Fruit fly (Drosophila melanogaster) whole organism, embryonic: ENCODE results near the gene NPF.
A peak's percentile ranks its signal among the peaks of the same experiment; 100 is the strongest.

ENCODE experiments used
- C15 ChIP-seq: fragments of 200-800 bp; sonication (Bioruptor generic); IDR thresholded peaks from 3 replicates; pipeline ENCODE4 v1.3.6; 2022; ENCODE audit warnings: missing biosample characterization, missing genetic modification characterization
- CG10654 ChIP-seq: fragments of 200-800 bp; sonication (Bioruptor generic); optimal IDR thresholded peaks from 2 replicates; lab custom pipeline; 2016; ENCODE audit warnings: missing biosample characterization, missing genetic modification characterization
- CG11247 ChIP-seq: fragments of 200-800 bp; sonication (Bioruptor generic); IDR thresholded peaks from 2 replicates; pipeline ENCODE4 v1.3.6; 2022; ENCODE audit warnings: missing biosample characterization, missing genetic modification characterization
- CG12219 ChIP-seq: fragments of 200-800 bp; sonication (Bioruptor generic); optimal IDR thresholded peaks from 3 replicates; lab custom pipeline; 2018; ENCODE audit warnings: missing biosample characterization, mild to moderate bottlenecking, missing genetic modification characterization
- CG12942 ChIP-seq: fragments of 200-800 bp; sonication (Bioruptor generic); optimal IDR thresholded peaks from 3 replicates; lab custom pipeline; 2016; ENCODE audit warnings: missing biosample characterization, missing genetic modification characterization
- CG13287 ChIP-seq: fragments of 200-800 bp; sonication (Bioruptor generic); IDR thresholded peaks from 2 replicates; pipeline ENCODE4 v1.3.6; 2022; ENCODE audit warnings: missing biosample characterization, missing genetic modification characterization; ENCODE audit not compliant: partially characterized antibody
- CG14014 ChIP-seq: fragments of 200-800 bp; sonication (Bioruptor generic); IDR thresholded peaks from 2 replicates; pipeline ENCODE4 v1.3.6; 2022; ENCODE audit warnings: missing biosample characterization, missing genetic modification characterization
- CG15011 ChIP-seq: fragments of 200-800 bp; sonication (Bioruptor generic); optimal IDR thresholded peaks from 3 replicates; lab custom pipeline; 2018; ENCODE audit warnings: missing biosample characterization, mild to moderate bottlenecking, missing genetic modification characterization
- CG15514 ChIP-seq: fragments of 200-800 bp; sonication (Bioruptor generic); optimal IDR thresholded peaks from 3 replicates; lab custom pipeline; 2017; ENCODE audit warnings: missing biosample characterization, missing genetic modification characterization, mild to moderate bottlenecking, moderate library complexity, missing genetic modification reagents
- CG17186 ChIP-seq: fragments of 200-800 bp; sonication (Bioruptor generic); optimal IDR thresholded peaks from 3 replicates; lab custom pipeline; 2017; ENCODE audit warnings: missing biosample characterization, missing genetic modification reagents, missing genetic modification characterization
- CG17385 ChIP-seq: fragments of 200-800 bp; sonication (Bioruptor generic); optimal IDR thresholded peaks from 3 replicates; lab custom pipeline; 2018; ENCODE audit warnings: missing biosample characterization, mild to moderate bottlenecking, missing genetic modification characterization
- CG17612 ChIP-seq: fragments of 200-800 bp; sonication (Bioruptor generic); IDR thresholded peaks from 2 replicates; pipeline ENCODE4 v1.3.6; 2022; ENCODE audit warnings: missing biosample characterization, missing genetic modification characterization
- CG17829 ChIP-seq: fragments of 200-800 bp; optimal IDR thresholded peaks from 2 replicates; lab custom pipeline; 2019; ENCODE audit warnings: missing biosample characterization, mild to moderate bottlenecking, missing genetic modification characterization, moderate library complexity
- CG18011 ChIP-seq: fragments of 200-800 bp; sonication (Bioruptor generic); optimal IDR thresholded peaks from 2 replicates; lab custom pipeline; 2017; ENCODE audit warnings: missing biosample characterization, missing genetic modification characterization, mild to moderate bottlenecking, moderate library complexity, missing genotype
- CG2116 ChIP-seq: fragments of 200-800 bp; sonication (Bioruptor generic); optimal IDR thresholded peaks from 3 replicates; lab custom pipeline; 2018; ENCODE audit warnings: missing biosample characterization, mild to moderate bottlenecking, missing genetic modification characterization
- CG30020 ChIP-seq: fragments of 200-800 bp; optimal IDR thresholded peaks from 2 replicates; lab custom pipeline; 2019; ENCODE audit warnings: missing biosample characterization, mild to moderate bottlenecking, missing genetic modification characterization, moderate library complexity
- CG4707 ChIP-seq: fragments of 200-800 bp; sonication (Bioruptor generic); optimal IDR thresholded peaks from 2 replicates; lab custom pipeline; 2018; ENCODE audit warnings: missing biosample characterization, mild to moderate bottlenecking, missing genetic modification characterization, moderate library complexity
- CG8089 ChIP-seq: fragments of 200-800 bp; sonication (Bioruptor generic); optimal IDR thresholded peaks from 3 replicates; lab custom pipeline; 2016; ENCODE audit warnings: missing biosample characterization, missing genetic modification characterization
- D19A ChIP-seq: fragments of 200-800 bp; optimal IDR thresholded peaks from 3 replicates; lab custom pipeline; 2019; ENCODE audit warnings: missing biosample characterization, mild to moderate bottlenecking, missing genetic modification characterization, moderate library complexity
- D19B ChIP-seq: fragments of 200-800 bp; sonication (Bioruptor generic); optimal IDR thresholded peaks from 2 replicates; lab custom pipeline; 2017; ENCODE audit warnings: missing biosample characterization, mild to moderate bottlenecking, missing genetic modification characterization
- Dfd ChIP-seq, 2 experiments: fragments of >200 bp; optimal IDR thresholded peaks; 2 replicates each; lab custom pipeline; 2017; ENCODE audit warnings: missing biosample characterization in 2 of 2, missing genetic modification characterization in 2 of 2
- Hr3 ChIP-seq: fragments of 200-800 bp; sonication (Bioruptor generic); optimal IDR thresholded peaks from 3 replicates; lab custom pipeline; 2016; ENCODE audit warnings: missing biosample characterization, missing genetic modification characterization
- Jarid2 ChIP-seq: fragments of 200-800 bp; sonication (Bioruptor generic); optimal IDR thresholded peaks from 3 replicates; lab custom pipeline; 2017; ENCODE audit warnings: mild to moderate bottlenecking, missing biosample characterization, missing genetic modification reagents, missing genetic modification characterization
- Mes4 ChIP-seq: fragments of 200-800 bp; sonication (Bioruptor generic); optimal IDR thresholded peaks from 2 replicates; lab custom pipeline; 2016; ENCODE audit warnings: missing biosample characterization, missing genetic modification characterization
- Myb ChIP-seq: fragments of 200-800 bp; sonication (Bioruptor generic); optimal IDR thresholded peaks from 2 replicates; lab custom pipeline; 2016; ENCODE audit warnings: missing biosample characterization, missing genetic modification characterization
- Optix ChIP-seq: fragments of 200-800 bp; sonication (Bioruptor generic); IDR thresholded peaks from 3 replicates; pipeline ENCODE4 v1.3.6; 2022; ENCODE audit warnings: missing biosample characterization, missing genetic modification characterization
- Poxn ChIP-seq: fragments of 200-800 bp; sonication (Bioruptor generic); IDR thresholded peaks from 2 replicates; pipeline ENCODE4 v1.3.6; 2022; ENCODE audit warnings: missing biosample characterization, missing genetic modification characterization
- Six4 ChIP-seq: fragments of 200-800 bp; sonication (Bioruptor generic); optimal IDR thresholded peaks from 2 replicates; lab custom pipeline; 2016; ENCODE audit warnings: missing biosample characterization, missing genetic modification characterization
- Sry-δ ChIP-seq: fragments of 200-800 bp; sonication (Bioruptor generic); optimal IDR thresholded peaks from 2 replicates; lab custom pipeline; 2016; ENCODE audit warnings: missing biosample characterization, missing genetic modification characterization
- Trl ChIP-seq, 3 experiments: fragments of >200 bp in 2 of 3; fragments of 200-800 bp in 1 of 3; sonication (Bioruptor generic) in 1 of 3; optimal IDR thresholded peaks; 2 replicates in 1 of 3; 3 replicates in 2 of 3; lab custom pipeline; 2016 to 2017; ENCODE audit warnings: missing biosample characterization in 1 of 3, missing genetic modification characterization in 1 of 3
- abd-A ChIP-seq: fragments of 200-800 bp; sonication (Bioruptor generic); optimal IDR thresholded peaks from 3 replicates; lab custom pipeline; 2019; ENCODE audit warnings: missing biosample characterization, mild to moderate bottlenecking, missing genetic modification characterization, moderate library complexity
- ara ChIP-seq: fragments of 200-800 bp; sonication (Bioruptor generic); IDR thresholded peaks from 2 replicates; pipeline ENCODE4 v1.3.6; 2022; ENCODE audit warnings: missing biosample characterization, missing genetic modification characterization
- cas ChIP-seq: fragments of 200-800 bp; sonication (Bioruptor generic); IDR thresholded peaks from 2 replicates; pipeline ENCODE4 v1.3.6; 2022; ENCODE audit warnings: missing biosample characterization, missing genetic modification characterization
- caup ChIP-seq: fragments of 200-800 bp; sonication (Bioruptor generic); optimal IDR thresholded peaks from 3 replicates; lab custom pipeline; 2017; ENCODE audit warnings: missing biosample characterization, mild to moderate bottlenecking, missing genetic modification characterization, moderate library complexity; ENCODE audit not compliant: severe bottlenecking
- chinmo ChIP-seq: fragments of 200-800 bp; sonication (Bioruptor generic); IDR thresholded peaks from 4 replicates; pipeline ENCODE4 v1.3.6; 2022; ENCODE audit warnings: missing biosample characterization, missing genetic modification characterization; ENCODE audit not compliant: partially characterized antibody
- da ChIP-seq: fragments of 200-800 bp; sonication (Bioruptor generic); optimal IDR thresholded peaks from 2 replicates; lab custom pipeline; 2016; ENCODE audit warnings: missing biosample characterization, missing genetic modification characterization
- dysf ChIP-seq: fragments of 200-800 bp; sonication (Bioruptor generic); IDR thresholded peaks from 3 replicates; pipeline ENCODE4 v1.3.6; 2022; ENCODE audit warnings: missing biosample characterization, missing genetic modification characterization
- gcm ChIP-seq: fragments of 200-800 bp; sonication (Bioruptor generic); optimal IDR thresholded peaks from 2 replicates; lab custom pipeline; 2019; ENCODE audit warnings: missing biosample characterization, mild to moderate bottlenecking, missing genetic modification characterization, moderate library complexity
- gem ChIP-seq: fragments of 200-800 bp; sonication (Bioruptor generic); optimal IDR thresholded peaks from 2 replicates; lab custom pipeline; 2019; ENCODE audit warnings: missing biosample characterization, mild to moderate bottlenecking, missing genetic modification characterization, moderate library complexity
- her ChIP-seq: fragments of 200-800 bp; sonication (Bioruptor generic); optimal IDR thresholded peaks from 2 replicates; lab custom pipeline; 2016; ENCODE audit warnings: missing biosample characterization, missing genetic modification characterization
- ind ChIP-seq: fragments of 200-800 bp; sonication (Bioruptor generic); optimal IDR thresholded peaks from 3 replicates; lab custom pipeline; 2016; ENCODE audit warnings: missing biosample characterization, missing genetic modification characterization
- lov ChIP-seq, 2 experiments: fragments of 200-800 bp in 1 of 2; fragments of >200 bp in 1 of 2; sonication (Bioruptor generic) in 1 of 2; IDR thresholded peaks in 1 of 2; optimal IDR thresholded peaks in 1 of 2; 2 replicates in 1 of 2; 3 replicates in 1 of 2; pipeline versions ENCODE4 v1.3.6 to Lab custom; 2017 to 2022; ENCODE audit warnings: missing biosample characterization in 1 of 2, missing genetic modification characterization in 1 of 2
- pfk ChIP-seq: fragments of 200-800 bp; sonication (Bioruptor generic); optimal IDR thresholded peaks from 2 replicates; lab custom pipeline; 2018; ENCODE audit warnings: missing biosample characterization, mild to moderate bottlenecking, missing genetic modification characterization, moderate library complexity
- pho ChIP-seq: fragments of 200-800 bp; sonication (Bioruptor generic); optimal IDR thresholded peaks from 2 replicates; lab custom pipeline; 2016; ENCODE audit warnings: missing biosample characterization, missing genetic modification characterization
- row ChIP-seq: fragments of 200-800 bp; sonication (Bioruptor generic); IDR thresholded peaks from 3 replicates; pipeline ENCODE4 v1.3.6; 2022; ENCODE audit warnings: missing biosample characterization, missing genetic modification characterization
- run ChIP-seq: fragments of 200-800 bp; sonication (Bioruptor generic); optimal IDR thresholded peaks from 3 replicates; lab custom pipeline; 2018; ENCODE audit warnings: missing biosample characterization, mild to moderate bottlenecking, missing genetic modification characterization
- sens ChIP-seq: fragments of 200-800 bp; sonication (Bioruptor generic); peaks from one replicate; lab custom pipeline; 2016; ENCODE audit warnings: missing biosample characterization, missing genetic modification characterization
- sim ChIP-seq: fragments of 200-800 bp; sonication (Bioruptor generic); IDR thresholded peaks from 2 replicates; pipeline ENCODE4 v1.3.6; 2022; ENCODE audit warnings: missing biosample characterization, missing genetic modification characterization
- tll ChIP-seq, 2 experiments: fragments of 200-800 bp in 1 of 2; fragments of >200 bp in 1 of 2; sonication (Bioruptor generic) in 1 of 2; optimal IDR thresholded peaks; 2 replicates each; lab custom pipeline; 2017 to 2019; ENCODE audit warnings: missing biosample characterization in 2 of 2, missing genetic modification characterization in 2 of 2, mild to moderate bottlenecking in 1 of 2, moderate library complexity in 1 of 2

The NPF gene

dm6 chr3R:16573483-16574145 lies 35.4 kb upstream of the NPF start, which contains the start of gene CG14903 (continued):
- TF ChIP-seq CG13287 (GFP tag; lab: Robert Waterston, UW) (peak; percentile 74), pho (GFP tag; lab: Kevin White, UChicago) (peak; percentile 27), CG30020 (tag; lab: Kevin White, UChicago) (peak; percentile 71), gem (tag; lab: Kevin White, UChicago) (peak; percentile 49), CG17829 (tag; lab: Kevin White, UChicago) (no peak), CG11247 (no peak), Mes4 (GFP tag; lab: Kevin White, UChicago) (no peak), sens (GFP tag; lab: Kevin White, UChicago) (peak; percentile 81), Optix (GFP tag; lab: Robert Waterston, UW) (no peak), CG10654 (GFP tag; lab: Kevin White, UChicago) (peak; percentile 48), Sry-δ (GFP tag; lab: Kevin White, UChicago) (peak; percentile 85), row (GFP tag; lab: Robert Waterston, UW) (peak; percentile 78), dysf (GFP tag; lab: Robert Waterston, UW) (no peak), CG17612 (no peak), ara (no peak), gcm (GFP tag; lab: Kevin White, UChicago) (no peak), Myb (peak; percentile 51), D19B (no peak), lov (optimal IDR thresholded peaks at IDR 0.05; lab: Kevin White, UChicago) (no peak), lov (GFP tag; IDR thresholded peaks at IDR 0.05; lab: Robert Waterston, UW) (no peak), tll (GFP tag; optimal IDR thresholded peaks at IDR 0.05; lab: Kevin White, UChicago) (no peak), cas (GFP tag; lab: Robert Waterston, UW) (no peak), Hr3 (peak; percentile 31), run (no peak), da (GFP tag; lab: Kevin White, UChicago) (no peak), Jarid2 (peak; percentile 47), CG8089 (no peak), CG18011 (GFP tag; lab: Kevin White, UChicago) (no peak), CG17385 (GFP tag; lab: Kevin White, UChicago) (no peak), CG15514 (GFP tag; lab: Kevin White, UChicago) (no peak), ind (no peak), CG15011 (GFP tag; lab: Kevin White, UChicago) (no peak), CG12942 (GFP tag; lab: Kevin White, UChicago) (peak; percentile 15), CG12219 (GFP tag; lab: Kevin White, UChicago) (no peak), pfk (GFP tag; lab: Kevin White, UChicago) (no peak), CG17186 (GFP tag; lab: Kevin White, UChicago) (peak; percentile 11), her (GFP tag; lab: Kevin White, UChicago) (no peak), Poxn (GFP tag; lab: Robert Waterston, UW) (no peak), Trl (optimal IDR thresholded peaks at IDR 0.05; lab: Kevin White, UChicago) (no peak), Trl (GFP tag; optimal IDR thresholded peaks at IDR 0.05; lab: Kevin White, UChicago) (no peak), CG2116 (GFP tag; lab: Kevin White, UChicago) (peak; percentile 48), abd-A (no peak), caup (no peak), chinmo (GFP tag; lab: Robert Waterston, UW) (0 out of 4 replicates have a peak, but pooled peaks have one; percentile 16), CG4707 (no peak), D19A (tag; lab: Kevin White, UChicago) (peak; percentile 37), Dfd (GFP tag; optimal IDR thresholded peaks at IDR 0.05; lab: Kevin White, UChicago) (no peak), Six4 (GFP tag; lab: Kevin White, UChicago) (no peak), sim (no peak), CG14014 (GFP tag; lab: Robert Waterston, UW) (no peak), C15 (GFP tag; lab: Robert Waterston, UW) (no peak)
